Worm (Caenorhabditis elegans) whole organism, late embryonic: Measurements from ENCODE around the gene slc-25A21.

Source experiments
- C08G9.2 ChIP-seq: sonication (generic microtip); optimal IDR thresholded peaks from 2 replicates; lab custom pipeline; 2016; ENCODE audit warnings: mild to moderate bottlenecking, missing genetic modification characterization, moderate library complexity, missing compliant biosample characterization
- C38D4.7 ChIP-seq: fragments of 200-800 bp; sonication (Bioruptor generic); optimal IDR thresholded peaks from 2 replicates; lab custom pipeline; 2018; ENCODE audit warnings: mild to moderate bottlenecking, missing genetic modification characterization, moderate library complexity, missing compliant biosample characterization
- K02D7.2 ChIP-seq: sonication (generic microtip); optimal IDR thresholded peaks from 2 replicates; lab custom pipeline; 2017; ENCODE audit warnings: mild to moderate bottlenecking, missing genetic modification characterization, missing compliant biosample characterization
- T23F11.4 ChIP-seq: fragments of 200-800 bp; sonication (Bioruptor generic); optimal IDR thresholded peaks from 2 replicates; lab custom pipeline; 2018; ENCODE audit warnings: mild to moderate bottlenecking, missing genetic modification characterization, missing compliant biosample characterization
- ama-1 ChIP-seq: fragments of 150-350 bp; optimal IDR thresholded peaks from 2 replicates; lab custom pipeline; 2014
- ceh-14 ChIP-seq: sonication (generic microtip); optimal IDR thresholded peaks from 2 replicates; lab custom pipeline; 2016; ENCODE audit warnings: missing genotype, missing genetic modification characterization, missing compliant biosample characterization
- ceh-18 ChIP-seq: sonication (generic microtip); optimal IDR thresholded peaks from 2 replicates; lab custom pipeline; 2016; ENCODE audit warnings: missing genetic modification characterization, missing compliant biosample characterization
- ceh-24 ChIP-seq: sonication (generic microtip); optimal IDR thresholded peaks from 2 replicates; lab custom pipeline; 2016; ENCODE audit warnings: mild to moderate bottlenecking, missing genetic modification characterization, missing compliant biosample characterization
- ceh-30 ChIP-seq: fragments of 150-350 bp; optimal IDR thresholded peaks from 2 replicates; lab custom pipeline; 2014; ENCODE audit warnings: missing biosample characterization, missing genetic modification characterization
- ceh-31 ChIP-seq: sonication (generic microtip); optimal IDR thresholded peaks from 2 replicates; lab custom pipeline; 2016; ENCODE audit warnings: missing genetic modification characterization, missing compliant biosample characterization
- ceh-34 ChIP-seq: sonication (generic microtip); optimal IDR thresholded peaks from 2 replicates; lab custom pipeline; 2016; ENCODE audit warnings: mild to moderate bottlenecking, missing genetic modification characterization, missing compliant biosample characterization
- ceh-45 ChIP-seq: fragments of 200-800 bp; sonication (Bioruptor generic); IDR thresholded peaks from 2 replicates; pipeline ENCODE4 v1.3.6; 2022; ENCODE audit warnings: missing genetic modification reagents, missing genetic modification characterization, missing compliant biosample characterization
- ceh-48 ChIP-seq: sonication (generic microtip); optimal IDR thresholded peaks from 2 replicates; lab custom pipeline; 2016; ENCODE audit warnings: missing genetic modification characterization, inconsistent platforms, missing compliant biosample characterization
- ceh-6 ChIP-seq: fragments of 200-800 bp; sonication (Bioruptor generic); optimal IDR thresholded peaks from 2 replicates; lab custom pipeline; 2018; ENCODE audit warnings: mild to moderate bottlenecking, missing genetic modification characterization, missing compliant biosample characterization
- che-1 ChIP-seq: sonication (generic microtip); optimal IDR thresholded peaks from 2 replicates; lab custom pipeline; 2016; ENCODE audit warnings: mild to moderate bottlenecking, missing genetic modification characterization, missing compliant biosample characterization
- dmd-4 ChIP-seq: sonication (generic microtip); optimal IDR thresholded peaks from 2 replicates; lab custom pipeline; 2016; ENCODE audit warnings: borderline replicate concordance, missing genetic modification characterization, missing compliant biosample characterization
- elt-2 ChIP-seq: sonication (generic microtip); optimal IDR thresholded peaks from 2 replicates; lab custom pipeline; 2016; ENCODE audit warnings: missing genetic modification reagents, missing genetic modification characterization, missing compliant biosample characterization
- elt-4 ChIP-seq: sonication (generic microtip); optimal IDR thresholded peaks from 2 replicates; lab custom pipeline; 2016; ENCODE audit warnings: missing genetic modification characterization, missing compliant biosample characterization
- ets-4 ChIP-seq: sonication (generic microtip); optimal IDR thresholded peaks from 2 replicates; lab custom pipeline; 2016; ENCODE audit warnings: missing genetic modification characterization, missing compliant biosample characterization
- eyg-1 ChIP-seq: sonication (generic microtip); optimal IDR thresholded peaks from 2 replicates; lab custom pipeline; 2016; ENCODE audit warnings: missing genotype, missing genetic modification characterization, missing compliant biosample characterization
- fkh-10 ChIP-seq: fragments of 150-350 bp; optimal IDR thresholded peaks from 2 replicates; lab custom pipeline; 2014; ENCODE audit warnings: missing biosample characterization, missing genetic modification reagents, missing genetic modification characterization
- fkh-6 ChIP-seq: sonication (generic microtip); optimal IDR thresholded peaks from 2 replicates; lab custom pipeline; 2016; ENCODE audit warnings: missing genetic modification characterization, missing compliant biosample characterization
- hlh-15 ChIP-seq: sonication (generic microtip); optimal IDR thresholded peaks from 2 replicates; lab custom pipeline; 2016; ENCODE audit warnings: missing genetic modification characterization, missing compliant biosample characterization
- hlh-30 ChIP-seq: sonication (generic microtip); optimal IDR thresholded peaks from 2 replicates; lab custom pipeline; 2017; ENCODE audit warnings: antibody characterized with exemption, missing genetic modification characterization, missing compliant biosample characterization; ENCODE audit not compliant: insufficient read depth
- hlh-6 ChIP-seq: sonication (generic microtip); optimal IDR thresholded peaks from 2 replicates; lab custom pipeline; 2016; ENCODE audit warnings: missing genotype, missing genetic modification characterization, missing compliant biosample characterization
- hlh-8 ChIP-seq: sonication (generic microtip); optimal IDR thresholded peaks from 2 replicates; lab custom pipeline; 2016; ENCODE audit warnings: missing genotype, missing genetic modification characterization, missing compliant biosample characterization
- lim-6 ChIP-seq: sonication (generic microtip); optimal IDR thresholded peaks from 2 replicates; lab custom pipeline; 2016; ENCODE audit warnings: missing genetic modification characterization, missing compliant biosample characterization
- lin-11 ChIP-seq: fragments of 200-800 bp; sonication (Bioruptor generic); optimal IDR thresholded peaks from 2 replicates; lab custom pipeline; 2018; ENCODE audit warnings: mild to moderate bottlenecking, missing genetic modification characterization, missing compliant biosample characterization
- mec-3 ChIP-seq: sonication (generic microtip); optimal IDR thresholded peaks from 2 replicates; lab custom pipeline; 2016; ENCODE audit warnings: borderline replicate concordance, missing genetic modification characterization, missing compliant biosample characterization
- nfya-1 ChIP-seq: sonication (generic microtip); optimal IDR thresholded peaks from 2 replicates; lab custom pipeline; 2017; ENCODE audit warnings: missing genetic modification characterization, mild to moderate bottlenecking, missing compliant biosample characterization, antibody characterized with exemption, moderate library complexity
- nhr-11 ChIP-seq: fragments of 150-350 bp; optimal IDR thresholded peaks from 2 replicates; lab custom pipeline; 2014; ENCODE audit warnings: missing biosample characterization, missing genetic modification characterization
- odd-2 ChIP-seq: sonication (generic microtip); optimal IDR thresholded peaks from 2 replicates; lab custom pipeline; 2017; ENCODE audit warnings: antibody characterized with exemption, mild to moderate bottlenecking, missing genetic modification characterization, missing compliant biosample characterization
- pat-9 ChIP-seq: fragments of 200-800 bp; sonication (Bioruptor generic); optimal IDR thresholded peaks from 2 replicates; lab custom pipeline; 2018; ENCODE audit warnings: mild to moderate bottlenecking, missing genetic modification characterization, moderate library complexity, missing compliant biosample characterization
- pax-1 ChIP-seq: fragments of 150-350 bp; optimal IDR thresholded peaks from 2 replicates; lab custom pipeline; 2014; ENCODE audit warnings: missing biosample characterization, missing genetic modification characterization
- pha-2 ChIP-seq: sonication (generic microtip); optimal IDR thresholded peaks from 2 replicates; lab custom pipeline; 2017; ENCODE audit warnings: mild to moderate bottlenecking, missing genetic modification characterization, missing compliant biosample characterization
- pha-4 ChIP-seq: fragments of 150-350 bp; optimal IDR thresholded peaks from 2 replicates; lab custom pipeline; 2018; ENCODE audit warnings: missing biosample characterization, missing genetic modification reagents, missing genetic modification characterization
- pqm-1 ChIP-seq: sonication (generic microtip); optimal IDR thresholded peaks from 2 replicates; lab custom pipeline; 2016; ENCODE audit warnings: missing genetic modification characterization, missing compliant biosample characterization
- pros-1 ChIP-seq: fragments of 150-350 bp; optimal IDR thresholded peaks from 2 replicates; lab custom pipeline; 2014; ENCODE audit warnings: missing biosample characterization, missing genetic modification reagents, missing genetic modification characterization
- ref-2 ChIP-seq: sonication (generic microtip); optimal IDR thresholded peaks from 2 replicates; lab custom pipeline; 2016; ENCODE audit warnings: missing genetic modification characterization, missing compliant biosample characterization
- rnt-1 ChIP-seq: sonication (generic microtip); optimal IDR thresholded peaks from 2 replicates; lab custom pipeline; 2016; ENCODE audit warnings: missing genetic modification characterization, missing compliant biosample characterization
- sdc-2 ChIP-seq: sonication (generic microtip); optimal IDR thresholded peaks from 2 replicates; lab custom pipeline; 2016; ENCODE audit warnings: missing genotype, missing genetic modification characterization, missing compliant biosample characterization
- sox-2 ChIP-seq: fragments of 200-800 bp; sonication (Bioruptor generic); IDR thresholded peaks from 2 replicates; pipeline ENCODE4 v1.3.6; 2022; ENCODE audit warnings: missing genetic modification reagents, missing genetic modification characterization, missing compliant biosample characterization
- tbx-2 ChIP-seq: sonication (generic microtip); optimal IDR thresholded peaks from 2 replicates; lab custom pipeline; 2016; ENCODE audit warnings: missing genetic modification characterization, missing compliant biosample characterization
- ttx-3 ChIP-seq: sonication (generic microtip); optimal IDR thresholded peaks from 2 replicates; lab custom pipeline; 2016; ENCODE audit warnings: missing genetic modification reagents, missing genetic modification characterization, missing compliant biosample characterization
- unc-42 ChIP-seq: sonication (generic microtip); optimal IDR thresholded peaks from 2 replicates; lab custom pipeline; 2016; ENCODE audit warnings: missing genotype, missing genetic modification characterization, missing compliant biosample characterization
- ztf-16 ChIP-seq: sonication (generic microtip); optimal IDR thresholded peaks from 2 replicates; lab custom pipeline; 2017; ENCODE audit warnings: missing genetic modification characterization, missing compliant biosample characterization

slc-25A21 gene

DNA sequence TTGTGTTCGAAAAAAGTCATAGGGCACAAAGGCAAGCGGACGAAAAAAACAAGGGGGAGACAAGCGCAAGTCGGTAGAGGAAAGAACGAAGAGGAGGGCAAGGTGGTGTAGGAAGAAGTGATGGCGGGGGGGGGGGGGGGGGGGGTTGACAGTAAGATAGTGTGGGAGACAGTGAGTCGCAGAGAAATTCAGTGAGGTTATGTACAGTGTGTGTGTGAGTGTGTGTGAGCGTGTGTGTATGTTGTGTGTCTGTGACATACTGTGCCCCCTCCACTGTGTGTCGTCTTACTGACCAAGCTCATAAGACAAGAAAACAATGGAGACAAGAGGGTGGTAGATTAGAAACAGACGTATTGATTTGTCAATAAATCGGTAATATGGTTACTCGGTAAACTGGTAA, 39.5 kb upstream of the slc-25A21 start (continued):
- TF ChIP-seq hlh-6 (tag; lab: Kevin White, UChicago) = no peak
- no peak for TF ChIP-seq tbx-2
- no peak for TF ChIP-seq lin-11
- TF ChIP-seq dmd-4 (tag; lab: Kevin White, UChicago) = no peak
- TF ChIP-seq ets-4 (tag; lab: Kevin White, UChicago) = no peak
- TF ChIP-seq ceh-14 (tag; lab: Kevin White, UChicago) = no peak
- TF ChIP-seq mec-3 (tag; lab: Kevin White, UChicago) = no peak
- peak; percentile 29; the same call in 1 of the 2 replicates for TF ChIP-seq sox-2 (GFP tag; lab: Robert Waterston, UW)
- no peak for TF ChIP-seq nhr-11 (tag; lab: Kevin White, UChicago)
- peak; percentile 44 for TF ChIP-seq T23F11.4
- no peak for TF ChIP-seq C08G9.2
- TF ChIP-seq ceh-34 (tag; lab: Kevin White, UChicago) = no peak
- no peak for TF ChIP-seq ceh-6
- no peak for TF ChIP-seq hlh-15 (tag; lab: Kevin White, UChicago)
- TF ChIP-seq che-1 (tag; lab: Kevin White, UChicago) = no peak
- TF ChIP-seq pat-9 (tag; lab: Kevin White, UChicago) = peak; percentile 23
- TF ChIP-seq sdc-2 (tag; lab: Kevin White, UChicago) = no peak
- no peak for TF ChIP-seq lim-6 (tag; lab: Kevin White, UChicago)
- no peak for TF ChIP-seq C38D4.7 (GFP tag; lab: Kevin White, UChicago)
- no peak for TF ChIP-seq ceh-48 (tag; lab: Kevin White, UChicago)
- TF ChIP-seq hlh-30 (tag; lab: Kevin White, UChicago) = peak; percentile 45

DNA sequence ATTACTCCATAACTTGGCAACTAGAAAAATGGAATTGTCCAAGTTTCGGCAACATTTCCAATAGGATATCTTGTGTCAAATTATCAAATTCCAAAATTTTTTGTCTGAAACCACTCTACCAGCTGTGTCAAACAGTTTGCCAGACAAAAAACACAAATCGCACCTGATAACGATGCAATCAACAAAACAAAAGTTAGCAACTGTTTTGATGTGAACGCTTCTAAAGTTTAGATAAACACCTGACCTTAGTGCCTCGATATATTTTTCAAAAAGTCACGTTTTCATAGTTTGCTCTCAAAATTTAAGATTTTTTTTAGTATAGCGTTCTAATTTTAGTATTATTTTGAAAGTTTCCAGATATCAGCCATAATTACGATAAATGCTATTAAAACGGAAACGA, 38.4 kb upstream of the slc-25A21 start:
- no peak for TF ChIP-seq odd-2 (tag; lab: Kevin White, UChicago)
- no peak for TF ChIP-seq pqm-1 (tag; lab: Kevin White, UChicago)
- TF ChIP-seq ceh-30 (tag; lab: Kevin White, UChicago) = no peak
- no peak for TF ChIP-seq fkh-10 (GFP tag; lab: Kevin White, UChicago)
- TF ChIP-seq tbx-2 = no peak
- TF ChIP-seq pros-1 = no peak
- no peak for TF ChIP-seq pha-2 (tag; lab: Kevin White, UChicago)
- TF ChIP-seq ttx-3 (tag; lab: Kevin White, UChicago) = no peak
- no peak for TF ChIP-seq sdc-2 (tag; lab: Kevin White, UChicago)
- TF ChIP-seq eyg-1 (tag; lab: Kevin White, UChicago) = no peak
- no peak for TF ChIP-seq mec-3 (tag; lab: Kevin White, UChicago)
- no peak for TF ChIP-seq K02D7.2 (tag; lab: Kevin White, UChicago)

DNA sequence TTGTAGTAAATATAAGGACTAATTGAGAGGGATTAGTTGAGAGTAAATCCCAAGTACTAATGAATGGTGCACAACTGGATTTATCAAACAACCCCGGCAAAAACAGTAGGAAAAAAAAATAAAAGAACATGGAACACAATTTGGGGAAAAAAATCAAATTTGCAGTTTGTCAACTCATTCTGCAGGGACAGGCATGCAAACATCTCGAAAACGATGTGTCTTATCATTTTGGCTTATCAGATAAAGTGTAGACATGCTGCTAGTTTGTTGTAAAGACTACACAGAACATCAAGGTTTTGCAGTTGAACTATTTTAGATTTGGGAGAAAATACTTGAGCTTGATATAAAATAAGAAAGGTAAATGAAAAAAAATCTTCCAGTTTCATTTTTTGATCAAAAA, 35.9 kb upstream of the slc-25A21 start:
- TF ChIP-seq fkh-6 (no peak), elt-2 (peak; percentile 2)

DNA sequence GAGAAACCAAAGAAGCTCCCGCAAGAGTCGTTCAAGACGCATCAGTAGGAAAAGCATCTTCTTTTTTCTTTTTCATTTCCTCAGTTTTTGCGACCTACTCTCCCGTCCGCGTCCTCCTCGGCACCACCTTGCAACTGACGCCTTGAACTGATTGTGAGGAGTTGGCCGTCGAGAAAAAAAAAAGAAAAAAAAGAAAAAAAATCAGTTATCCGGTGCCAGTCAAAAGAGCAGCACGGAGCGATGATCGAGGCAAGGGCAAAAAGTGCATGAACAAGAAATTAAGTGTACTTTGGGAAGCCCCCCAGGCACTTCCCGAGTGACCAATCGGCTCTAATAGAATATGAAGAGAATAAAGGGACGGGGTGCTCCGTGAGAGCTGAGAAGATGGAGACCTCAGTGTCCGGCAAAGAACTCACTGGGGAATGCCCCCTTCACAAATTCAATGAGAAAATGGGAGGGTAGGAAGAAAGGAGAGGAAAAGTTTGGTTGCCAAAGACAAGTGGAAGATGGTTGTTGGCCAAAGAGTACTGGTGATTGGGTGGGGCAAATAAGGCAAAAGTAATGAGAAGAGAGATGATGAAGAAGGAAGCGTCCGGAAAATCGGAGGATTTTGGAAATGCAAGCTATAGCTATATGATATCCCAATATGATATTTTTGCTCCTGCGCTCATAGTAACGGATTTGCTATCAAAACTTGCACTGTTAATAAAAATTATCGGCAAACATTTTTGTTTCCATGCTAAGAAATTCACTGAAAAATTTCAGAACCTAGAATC, 34.3 kb upstream of the slc-25A21 start:
- TF ChIP-seq hlh-8 (tag; lab: Kevin White, UChicago) = no peak
- no peak for TF ChIP-seq ceh-45 (GFP tag; lab: Robert Waterston, UW)
- TF ChIP-seq pax-1 = no peak
- no peak for TF ChIP-seq pat-9 (tag; lab: Kevin White, UChicago)
- TF ChIP-seq unc-42 = peak; percentile 54
- TF ChIP-seq ztf-16 (tag; lab: Kevin White, UChicago) = no peak
- TF ChIP-seq rnt-1 = no peak
- no peak for TF ChIP-seq ceh-6
- no peak for TF ChIP-seq eyg-1 (tag; lab: Kevin White, UChicago)
- TF ChIP-seq hlh-30 (tag; lab: Kevin White, UChicago) = no peak
- TF ChIP-seq ama-1 (lab: Kevin White, UChicago) = no peak
- no peak for TF ChIP-seq pha-4
- TF ChIP-seq ceh-24 (tag; lab: Kevin White, UChicago) = no peak
- no peak for TF ChIP-seq tbx-2
- no peak for TF ChIP-seq pha-2 (tag; lab: Kevin White, UChicago)
- peak; percentile 27 for TF ChIP-seq ref-2 (tag; lab: Kevin White, UChicago)
- no peak for TF ChIP-seq lin-11
- TF ChIP-seq ceh-31 (tag; lab: Kevin White, UChicago) = peak; percentile 0
- peak; percentile 6 for TF ChIP-seq elt-4
- TF ChIP-seq ceh-18 (tag; lab: Kevin White, UChicago) = peak; percentile 33
- no peak for TF ChIP-seq fkh-6
- TF ChIP-seq C08G9.2 = no peak
- TF ChIP-seq nfya-1 = no peak
